Worm (Caenorhabditis elegans) whole organism, young adult: ENCODE data around the gene fbxb-59.

Experiments
- B0019.2 ChIP-seq: fragments of 200-800 bp; sonication (Bioruptor generic); conservative IDR thresholded peaks from 2 replicates; pipeline ENCODE4 v1.3.6; 2022; ENCODE audit warnings: missing genetic modification reagents, missing genetic modification characterization, missing compliant biosample characterization
- C17E4.6 ChIP-seq: fragments of 200-800 bp; sonication (Bioruptor generic); IDR thresholded peaks from 2 replicates; pipeline ENCODE4 v1.3.6; 2022; ENCODE audit warnings: missing genetic modification reagents, missing genetic modification characterization, missing compliant biosample characterization
- F57A8.1 ChIP-seq: fragments of 200-800 bp; sonication (Bioruptor generic); optimal IDR thresholded peaks from 2 replicates; lab custom pipeline; 2018; ENCODE audit warnings: mild to moderate bottlenecking, missing genetic modification characterization, moderate library complexity, missing compliant biosample characterization
- K11D2.4 ChIP-seq: fragments of 200-800 bp; sonication (Bioruptor generic); IDR thresholded peaks from 2 replicates; pipeline ENCODE4 v1.3.6; 2022; ENCODE audit warnings: missing genetic modification reagents, missing genetic modification characterization, missing compliant biosample characterization
- T26A5.8 ChIP-seq: sonication (generic microtip); optimal IDR thresholded peaks from 2 replicates; lab custom pipeline; 2016; ENCODE audit warnings: missing genetic modification characterization, missing compliant biosample characterization
- Y53G8AR.9 ChIP-seq: fragments of 200-800 bp; sonication (Bioruptor generic); conservative IDR thresholded peaks from 2 replicates; pipeline ENCODE4 v1.3.6; 2022; ENCODE audit warnings: missing genetic modification reagents, missing genetic modification characterization, missing compliant biosample characterization
- Y95B8A.8 ChIP-seq: fragments of 200-800 bp; sonication (Bioruptor generic); IDR thresholded peaks from 2 replicates; pipeline ENCODE4 v1.3.6; 2022; ENCODE audit warnings: missing genetic modification reagents, missing genetic modification characterization, missing compliant biosample characterization
- atf-7 ChIP-seq: sonication (generic microtip); optimal IDR thresholded peaks from 2 replicates; lab custom pipeline; 2017; ENCODE audit warnings: mild to moderate bottlenecking, missing genetic modification characterization, missing compliant biosample characterization
- bed-1 ChIP-seq: fragments of 200-800 bp; sonication (Bioruptor generic); IDR thresholded peaks from 2 replicates; pipeline ENCODE4 v1.3.6; 2022; ENCODE audit warnings: missing genetic modification reagents, missing genetic modification characterization, missing compliant biosample characterization
- ccch-3 ChIP-seq: fragments of 200-800 bp; sonication (Bioruptor generic); optimal IDR thresholded peaks from 2 replicates; lab custom pipeline; 2018; ENCODE audit warnings: mild to moderate bottlenecking, missing genetic modification characterization, missing compliant biosample characterization
- cebp-2 ChIP-seq: fragments of 200-800 bp; sonication (Bioruptor generic); IDR thresholded peaks from 2 replicates; pipeline ENCODE4 v1.3.6; 2022; ENCODE audit warnings: missing genetic modification characterization, missing compliant biosample characterization
- ceh-40 ChIP-seq: fragments of 200-800 bp; sonication (Bioruptor generic); IDR thresholded peaks from 2 replicates; pipeline ENCODE4 v1.3.6; 2022; ENCODE audit warnings: missing genetic modification characterization, missing compliant biosample characterization
- dox-1 ChIP-seq: fragments of 200-800 bp; sonication (Bioruptor generic); IDR thresholded peaks from 2 replicates; pipeline ENCODE4 v1.3.6; 2022; ENCODE audit warnings: missing genetic modification reagents, missing genetic modification characterization, missing compliant biosample characterization
- gei-17 ChIP-seq: fragments of 200-800 bp; sonication (Bioruptor generic); optimal IDR thresholded peaks from 2 replicates; lab custom pipeline; 2018; ENCODE audit warnings: mild to moderate bottlenecking, missing genetic modification characterization, missing compliant biosample characterization
- him-1 ChIP-seq: sonication (generic microtip); optimal IDR thresholded peaks from 2 replicates; lab custom pipeline; 2016; ENCODE audit warnings: missing genotype, missing genetic modification reagents, missing genetic modification characterization, missing compliant biosample characterization
- hlh-26 ChIP-seq: fragments of 200-800 bp; sonication (Bioruptor generic); conservative IDR thresholded peaks from 2 replicates; pipeline ENCODE4 v1.3.6; 2022; ENCODE audit warnings: missing genetic modification reagents, missing genetic modification characterization, missing compliant biosample characterization
- hmg-1.2 ChIP-seq: fragments of 200-800 bp; sonication (Bioruptor generic); IDR thresholded peaks from 2 replicates; pipeline ENCODE4 v1.3.6; 2022; ENCODE audit warnings: missing genetic modification reagents, missing genetic modification characterization, missing compliant biosample characterization
- hmg-20 ChIP-seq: fragments of 200-800 bp; sonication (Bioruptor generic); IDR thresholded peaks from 2 replicates; pipeline ENCODE4 v1.3.6; 2022; ENCODE audit warnings: missing genetic modification reagents, missing genetic modification characterization, missing compliant biosample characterization
- hrde-1 ChIP-seq: sonication (generic microtip); optimal IDR thresholded peaks from 2 replicates; lab custom pipeline; 2016; ENCODE audit warnings: missing genetic modification characterization, mild to moderate bottlenecking, missing compliant biosample characterization, moderate library complexity, missing genotype, missing genetic modification reagents, borderline replicate concordance
- lsl-1 ChIP-seq: fragments of 200-800 bp; sonication (Bioruptor generic); optimal IDR thresholded peaks from 2 replicates; lab custom pipeline; 2018; ENCODE audit warnings: mild to moderate bottlenecking, missing genetic modification characterization, moderate library complexity, missing compliant biosample characterization
- lsy-27 ChIP-seq: sonication (generic microtip); optimal IDR thresholded peaks from 2 replicates; lab custom pipeline; 2017; ENCODE audit warnings: missing genetic modification characterization, mild to moderate bottlenecking, missing compliant biosample characterization, antibody characterized with exemption, missing genotype, borderline replicate concordance; ENCODE audit not compliant: insufficient read depth
- madf-3 ChIP-seq: fragments of 200-800 bp; sonication (Bioruptor generic); IDR thresholded peaks from 2 replicates; pipeline ENCODE4 v1.3.6; 2022; ENCODE audit warnings: missing genetic modification reagents, missing genetic modification characterization, missing compliant biosample characterization
- madf-8 ChIP-seq: fragments of 200-800 bp; sonication (Bioruptor generic); conservative IDR thresholded peaks from 2 replicates; pipeline ENCODE4 v1.3.6; 2022; ENCODE audit warnings: missing genetic modification reagents, missing genetic modification characterization, missing compliant biosample characterization
- mcd-1 ChIP-seq: fragments of 200-800 bp; sonication (Bioruptor generic); IDR thresholded peaks from 2 replicates; pipeline ENCODE4 v1.3.6; 2022; ENCODE audit warnings: missing genetic modification reagents, missing genetic modification characterization, missing compliant biosample characterization
- mes-4 ChIP-seq: sonication (generic microtip); optimal IDR thresholded peaks from 2 replicates; lab custom pipeline; 2016; ENCODE audit warnings: missing genotype, missing genetic modification characterization, missing compliant biosample characterization
- nfyb-1 ChIP-seq: fragments of 200-800 bp; sonication (Bioruptor generic); IDR thresholded peaks from 2 replicates; pipeline ENCODE4 v1.3.6; 2022; ENCODE audit warnings: missing genetic modification reagents, missing genetic modification characterization, missing compliant biosample characterization
- nhr-27 ChIP-seq: fragments of 200-800 bp; sonication (Bioruptor generic); optimal IDR thresholded peaks from 2 replicates; lab custom pipeline; 2018; ENCODE audit warnings: mild to moderate bottlenecking, missing genetic modification characterization, moderate library complexity, missing compliant biosample characterization
- nhr-90 ChIP-seq: sonication (generic microtip); optimal IDR thresholded peaks from 2 replicates; lab custom pipeline; 2016; ENCODE audit warnings: missing genotype, mild to moderate bottlenecking, missing genetic modification characterization, missing compliant biosample characterization
- rcor-1 ChIP-seq: fragments of 200-800 bp; sonication (Bioruptor generic); IDR thresholded peaks from 2 replicates; pipeline ENCODE4 v1.3.6; 2022; ENCODE audit warnings: missing genetic modification reagents, missing genetic modification characterization, missing compliant biosample characterization
- rec-8 ChIP-seq, 2 experiments: sonication (generic microtip); optimal IDR thresholded peaks; 2 replicates each; lab custom pipeline; 2016; ENCODE audit warnings: mild to moderate bottlenecking in 2 of 2, missing genetic modification characterization in 2 of 2, missing genetic modification reagents in 2 of 2, missing genotype in 2 of 2, missing biosample characterization in 1 of 2, missing compliant biosample characterization in 1 of 2, moderate library complexity in 1 of 2
- rpc-1 ChIP-seq, 2 experiments: fragments of 150-350 bp in 1 of 2; sonication (generic microtip) in 1 of 2; optimal IDR thresholded peaks; 2 replicates each; lab custom pipeline; 2014 to 2018; ENCODE audit warnings: missing biosample characterization in 1 of 2, missing genetic modification characterization in 1 of 2, missing genetic modification reagents in 1 of 2, missing genotype in 1 of 2
- snpc-1.1 ChIP-seq: sonication (generic microtip); optimal IDR thresholded peaks from 2 replicates; lab custom pipeline; 2017; ENCODE audit warnings: missing genetic modification characterization, mild to moderate bottlenecking, missing compliant biosample characterization, antibody characterized with exemption, moderate library complexity, missing genotype, missing genetic modification reagents; ENCODE audit not compliant: insufficient read depth
- tbp1 ChIP-seq: fragments of 200-800 bp; sonication (Bioruptor generic); optimal IDR thresholded peaks from 2 replicates; lab custom pipeline; 2018; ENCODE audit warnings: mild to moderate bottlenecking, missing genetic modification characterization, missing compliant biosample characterization
- tbx-9 ChIP-seq: sonication (generic microtip); optimal IDR thresholded peaks from 2 replicates; lab custom pipeline; 2016; ENCODE audit warnings: borderline replicate concordance, missing genetic modification characterization, inconsistent platforms, missing compliant biosample characterization
- unc-62 ChIP-seq: fragments of 150-350 bp; optimal IDR thresholded peaks from 2 replicates; lab custom pipeline; 2014; ENCODE audit warnings: missing biosample characterization, missing genetic modification reagents, missing genetic modification characterization
- xnd-1 ChIP-seq: sonication (generic microtip); optimal IDR thresholded peaks from 2 replicates; lab custom pipeline; 2016; ENCODE audit warnings: missing genotype, missing genetic modification reagents, missing genetic modification characterization, missing compliant biosample characterization
- zfh-2 ChIP-seq: fragments of 200-800 bp; sonication (Bioruptor generic); conservative IDR thresholded peaks from 2 replicates; pipeline ENCODE4 v1.3.6; 2022; ENCODE audit warnings: missing genetic modification reagents, missing genetic modification characterization, missing compliant biosample characterization
- ztf-25 ChIP-seq: fragments of 200-800 bp; sonication (Bioruptor generic); IDR thresholded peaks from 2 replicates; pipeline ENCODE4 v1.3.6; 2022; ENCODE audit warnings: missing genetic modification reagents, missing genetic modification characterization, missing compliant biosample characterization

The fbxb-59 gene

DNA sequence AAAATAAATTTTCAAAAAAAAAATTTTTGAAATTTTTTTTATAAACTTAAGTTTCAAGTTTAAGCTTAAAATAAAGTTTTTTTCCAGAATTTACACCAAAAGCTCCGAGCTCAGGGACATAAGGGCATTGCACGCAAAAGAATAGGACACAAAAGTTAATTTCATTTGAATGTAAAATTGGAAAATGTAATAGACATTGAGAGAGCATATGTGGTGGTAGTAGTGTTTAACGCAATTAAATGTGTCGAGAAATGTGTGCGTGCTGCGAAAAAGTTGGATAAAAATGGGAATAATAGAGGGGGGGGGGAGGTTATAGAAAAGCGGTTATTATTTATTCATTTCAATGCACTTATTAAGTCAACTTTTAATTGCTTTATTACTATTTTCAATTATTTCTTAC lies 14.6 kb upstream of the fbxb-59 start:
- TF ChIP-seq nfyb-1 (GFP tag; lab: Robert Waterston, UW) (no peak), madf-8 (no peak), zfh-2 (GFP tag; lab: Robert Waterston, UW) (no peak), bed-1 (GFP tag; lab: Robert Waterston, UW) (no peak), madf-3 (no peak), rcor-1 (GFP tag; lab: Robert Waterston, UW) (no peak), gei-17 (GFP tag; lab: Kevin White, UChicago) (no peak), F57A8.1 (GFP tag; lab: Kevin White, UChicago) (no peak), cebp-2 (no peak), atf-7 (tag; lab: Kevin White, UChicago) (no peak), unc-62 (no peak), lsl-1 (GFP tag; lab: Kevin White, UChicago) (no peak), K11D2.4 (GFP tag; lab: Robert Waterston, UW) (no peak), dox-1 (GFP tag; lab: Robert Waterston, UW) (no peak), nhr-27 (tag; lab: Kevin White, UChicago) (no peak), rec-8 (tag; optimal IDR thresholded peaks at IDR 0.05; lab: Kevin White, UChicago) (no peak), mcd-1 (GFP tag; lab: Robert Waterston, UW) (no peak), B0019.2 (GFP tag; lab: Robert Waterston, UW) (no peak), tbp1 (GFP tag; lab: Kevin White, UChicago) (no peak), mes-4 (tag; lab: Kevin White, UChicago) (no peak)

DNA sequence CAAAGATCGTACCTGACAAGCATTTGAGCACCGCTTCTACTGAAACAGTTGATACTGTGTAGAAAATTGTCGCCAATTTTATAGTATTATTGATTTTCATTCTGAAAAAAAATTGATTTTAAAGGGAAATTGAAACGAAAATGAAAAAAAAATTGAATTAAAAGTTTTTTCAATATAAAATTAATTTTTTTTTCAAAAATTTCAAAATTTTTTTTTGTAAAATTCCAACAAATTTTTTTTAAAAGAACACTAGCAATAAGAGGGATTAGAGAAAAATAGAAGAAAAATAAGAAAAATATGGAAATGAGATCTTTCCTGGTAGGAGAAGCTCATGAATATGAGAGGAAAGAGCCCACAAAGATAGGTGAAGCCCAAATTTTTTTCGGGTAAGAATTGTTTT lies 9.2 kb upstream of the fbxb-59 start, which contains the start of gene Y113G7B.11:
Gene Y113G7B.11 (minus strand): TSS at position 101 of the 400 bp plus-strand sequence.
- TF ChIP-seq atf-7 (tag; lab: Kevin White, UChicago) = no peak

DNA sequence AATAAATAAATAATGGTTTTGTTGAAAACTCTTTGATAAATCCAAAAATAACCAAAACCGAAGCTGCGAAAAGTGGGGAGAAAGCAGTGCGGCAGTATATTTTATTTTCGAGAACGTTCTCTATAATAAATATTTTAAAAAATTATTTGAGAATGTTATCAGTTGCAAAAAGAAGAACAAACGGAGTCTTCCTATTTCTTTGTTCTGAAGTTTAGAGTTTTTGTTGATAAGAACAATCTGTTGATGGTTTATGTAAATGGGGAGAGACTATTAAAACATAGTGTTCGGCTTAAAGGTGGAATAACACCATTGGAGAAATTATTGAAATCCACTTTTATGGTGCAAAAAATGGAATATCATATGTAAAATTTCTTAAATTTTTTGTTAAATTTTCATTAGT lies 7.1 kb upstream of the fbxb-59 start:
- TF ChIP-seq hmg-20 (GFP tag; lab: Robert Waterston, UW) (no peak), rpc-1 (optimal IDR thresholded peaks at IDR 0.05; lab: Kevin White, UChicago) (no peak), rpc-1 (tag; optimal IDR thresholded peaks at IDR 0.05; lab: Kevin White, UChicago) (no peak), hmg-1.2 (GFP tag; lab: Robert Waterston, UW) (no peak), tbx-9 (tag; lab: Kevin White, UChicago) (no peak), Y53G8AR.9 (GFP tag; lab: Robert Waterston, UW) (no peak), ceh-40 (GFP tag; lab: Robert Waterston, UW) (no peak), Y95B8A.8 (GFP tag; lab: Robert Waterston, UW) (no peak), nhr-27 (tag; lab: Kevin White, UChicago) (no peak), ccch-3 (GFP tag; lab: Kevin White, UChicago) (no peak), T26A5.8 (no peak), xnd-1 (tag; lab: Kevin White, UChicago) (no peak), hrde-1 (tag; lab: Kevin White, UChicago) (no peak), lsy-27 (tag; lab: Kevin White, UChicago) (no peak), ztf-25 (no peak), hlh-26 (no peak), snpc-1.1 (no peak), nhr-90 (tag; lab: Kevin White, UChicago) (no peak), mes-4 (tag; lab: Kevin White, UChicago) (no peak), C17E4.6 (GFP tag; lab: Robert Waterston, UW) (no peak), him-1 (tag; lab: Kevin White, UChicago) (no peak)
